Worm (Caenorhabditis elegans) whole organism, L3 larva: ENCODE results near the gene ugt-20.
A peak's percentile ranks its signal among the peaks of the same experiment; 100 is the strongest.

Source experiments
- ceh-16 ChIP-seq: sonication (generic microtip); optimal IDR thresholded peaks from 2 replicates; lab custom pipeline; 2017; ENCODE audit warnings: missing biosample characterization, missing genetic modification characterization
- ceh-82 ChIP-seq: fragments of 150-350 bp; optimal IDR thresholded peaks from 2 replicates; lab custom pipeline; 2014; ENCODE audit warnings: missing biosample characterization, missing genetic modification characterization
- ceh-9 ChIP-seq: sonication (generic microtip); optimal IDR thresholded peaks from 2 replicates; lab custom pipeline; 2018; ENCODE audit warnings: missing biosample characterization, missing genetic modification characterization
- daf-12 ChIP-seq: fragments of 150-350 bp; optimal IDR thresholded peaks from 2 replicates; lab custom pipeline; 2014; ENCODE audit warnings: missing biosample characterization, missing genetic modification reagents, missing genetic modification characterization
- egl-27 ChIP-seq: sonication (generic microtip); optimal IDR thresholded peaks from 4 replicates; lab custom pipeline; 2017; ENCODE audit warnings: missing biosample characterization, missing genetic modification reagents, missing genetic modification characterization
- elt-2 ChIP-seq: sonication (generic microtip); optimal IDR thresholded peaks from 2 replicates; lab custom pipeline; 2016; ENCODE audit warnings: missing genetic modification reagents, mild to moderate bottlenecking, missing genetic modification characterization, missing compliant biosample characterization
- elt-3 ChIP-seq, 3 experiments: fragments of 150-350 bp in 1 of 3; sonication (generic microtip) in 2 of 3; optimal IDR thresholded peaks; 2 replicates in 2 of 3; 4 replicates in 1 of 3; lab custom pipeline; 2014 to 2017; ENCODE audit warnings: missing biosample characterization in 3 of 3, missing genetic modification characterization in 3 of 3
- eor-1 ChIP-seq, 2 experiments: fragments of 150-350 bp; optimal IDR thresholded peaks; 2 replicates each; lab custom pipeline; 2014 to 2018; ENCODE audit warnings: missing biosample characterization in 2 of 2, missing genetic modification characterization in 2 of 2
- fkh-10 ChIP-seq: sonication (generic microtip); optimal IDR thresholded peaks from 2 replicates; lab custom pipeline; 2017; ENCODE audit warnings: missing biosample characterization, missing genetic modification reagents, missing genetic modification characterization
- fkh-2 ChIP-seq: fragments of 150-350 bp; optimal IDR thresholded peaks from 2 replicates; lab custom pipeline; 2014; ENCODE audit warnings: missing biosample characterization, missing genetic modification reagents, missing genetic modification characterization
- fos-1 ChIP-seq: fragments of 150-350 bp; optimal IDR thresholded peaks from 2 replicates; lab custom pipeline; 2014; ENCODE audit warnings: missing biosample characterization, missing genetic modification characterization
- hmg-11 ChIP-seq: sonication (generic microtip); optimal IDR thresholded peaks from 2 replicates; lab custom pipeline; 2016; ENCODE audit warnings: missing genetic modification characterization, missing compliant biosample characterization
- jun-1 ChIP-seq: fragments of 150-350 bp; optimal IDR thresholded peaks from 2 replicates; lab custom pipeline; 2014; ENCODE audit warnings: missing biosample characterization, missing genetic modification reagents, missing genetic modification characterization
- lin-39 ChIP-seq: fragments of 150-350 bp; optimal IDR thresholded peaks from 2 replicates; lab custom pipeline; 2018; ENCODE audit warnings: missing biosample characterization, missing genetic modification reagents, missing genetic modification characterization
- lsy-12 ChIP-seq: sonication (generic microtip); optimal IDR thresholded peaks from 2 replicates; lab custom pipeline; 2016; ENCODE audit warnings: mild to moderate bottlenecking, missing genetic modification characterization, missing compliant biosample characterization
- mdl-1 ChIP-seq: fragments of 150-350 bp; optimal IDR thresholded peaks from 2 replicates; lab custom pipeline; 2014; ENCODE audit warnings: missing biosample characterization, missing genetic modification characterization
- mml-1 ChIP-seq: fragments of 150-350 bp; sonication (generic microtip); optimal IDR thresholded peaks from 3 replicates; lab custom pipeline; 2014; ENCODE audit warnings: missing biosample characterization, missing genetic modification characterization
- nfya-1 ChIP-seq: sonication (generic microtip); optimal IDR thresholded peaks from 2 replicates; lab custom pipeline; 2017; ENCODE audit warnings: missing genetic modification characterization, mild to moderate bottlenecking, missing compliant biosample characterization, antibody characterized with exemption, moderate library complexity; ENCODE audit not compliant: insufficient read depth
- nhr-25 ChIP-seq: sonication (generic microtip); optimal IDR thresholded peaks from 2 replicates; lab custom pipeline; 2017; ENCODE audit warnings: missing biosample characterization, missing genetic modification characterization
- nhr-28 ChIP-seq: fragments of 150-350 bp; optimal IDR thresholded peaks from 2 replicates; lab custom pipeline; 2014; ENCODE audit warnings: missing biosample characterization, missing genetic modification characterization
- nhr-67 ChIP-seq: fragments of 150-350 bp; optimal IDR thresholded peaks from 2 replicates; lab custom pipeline; 2014; ENCODE audit warnings: missing biosample characterization, missing genetic modification characterization
- nhr-76 ChIP-seq: fragments of 150-350 bp; sonication (generic microtip); optimal IDR thresholded peaks from 5 replicates; lab custom pipeline; 2014; ENCODE audit warnings: missing biosample characterization, missing genetic modification characterization
- pha-4 ChIP-seq: fragments of 150-350 bp; optimal IDR thresholded peaks from 2 replicates; lab custom pipeline; 2014; ENCODE audit warnings: missing biosample characterization, missing genetic modification reagents, missing genetic modification characterization
- sea-2 ChIP-seq: fragments of 150-350 bp; sonication (generic microtip); optimal IDR thresholded peaks from 4 replicates; lab custom pipeline; 2014; ENCODE audit warnings: missing biosample characterization, missing genetic modification reagents, missing genetic modification characterization
- skn-1 ChIP-seq: fragments of 150-350 bp; optimal IDR thresholded peaks from 2 replicates; lab custom pipeline; 2014; ENCODE audit warnings: missing biosample characterization, missing genetic modification characterization
- tbx-2 ChIP-seq: sonication (generic microtip); optimal IDR thresholded peaks from 2 replicates; lab custom pipeline; 2016; ENCODE audit warnings: mild to moderate bottlenecking, missing genetic modification characterization, missing compliant biosample characterization
- unc-39 ChIP-seq: sonication (generic microtip); optimal IDR thresholded peaks from 4 replicates; lab custom pipeline; 2017; ENCODE audit warnings: missing biosample characterization, missing genetic modification characterization
- unc-62 ChIP-seq: fragments of 150-350 bp; sonication (generic microtip); optimal IDR thresholded peaks from 4 replicates; lab custom pipeline; 2014; ENCODE audit warnings: missing biosample characterization, missing genetic modification reagents, missing genetic modification characterization
- zag-1 ChIP-seq: fragments of 150-350 bp; optimal IDR thresholded peaks from 2 replicates; lab custom pipeline; 2014; ENCODE audit warnings: missing biosample characterization, missing genetic modification characterization
- ztf-4 ChIP-seq: fragments of 150-350 bp; optimal IDR thresholded peaks from 2 replicates; lab custom pipeline; 2014; ENCODE audit warnings: missing biosample characterization, missing genetic modification characterization

Gene ugt-20

ce11 chrIV:6071026-6071425, 12.4 kb downstream of the ugt-20 start:
- no peak for TF ChIP-seq eor-1 (tag; optimal IDR thresholded peaks at IDR 0.05; lab: Kevin White, UChicago)
- TF ChIP-seq nfya-1 (tag; lab: Kevin White, UChicago) = peak; percentile 90
- TF ChIP-seq, all 47 proteins: peak for 1

- TF ChIP-seq fkh-10 (GFP tag; lab: Kevin White, UChicago) = peak; percentile 40
- TF ChIP-seq zag-1 (tag; lab: Kevin White, UChicago) = no peak
- no peak for TF ChIP-seq unc-39 (tag; lab: Kevin White, UChicago)
- no peak for TF ChIP-seq ztf-4 (tag; lab: Kevin White, UChicago)
- TF ChIP-seq mdl-1 = no peak
- no peak for TF ChIP-seq ceh-82
Observed at ce11 chrIV:6065186-6065585, 18.2 kb downstream of the ugt-20 start.

- TF ChIP-seq ceh-82 = no peak
- no peak for TF ChIP-seq skn-1 (tag; lab: Kevin White, UChicago)
- TF ChIP-seq jun-1 (tag; lab: Kevin White, UChicago) = no peak
- TF ChIP-seq ceh-16 (tag; lab: Kevin White, UChicago) = no peak
- no peak for TF ChIP-seq ceh-9 (tag; lab: Kevin White, UChicago)
- TF ChIP-seq lsy-12 = no peak
- TF ChIP-seq fos-1 = no peak
- TF ChIP-seq daf-12 (tag; lab: Kevin White, UChicago) = no peak
- no peak for TF ChIP-seq tbx-2 (tag; lab: Kevin White, UChicago)
Observed at ce11 chrIV:6064657-6065056, 18.7 kb downstream of the ugt-20 start.

ce11 chrIV:6062078-6062477, 21.3 kb downstream of the ugt-20 start:
- TF ChIP-seq nhr-76 (tag; lab: Kevin White, UChicago) (no peak), nhr-67 (tag; lab: Kevin White, UChicago) (no peak), egl-27 (tag; lab: Kevin White, UChicago) (no peak), nfya-1 (tag; lab: Kevin White, UChicago) (no peak), mml-1 (tag; lab: Kevin White, UChicago) (no peak), sea-2 (no peak), elt-3 (tag; optimal IDR thresholded peaks at IDR 0.05; lab: Kevin White, UChicago) (no peak), daf-12 (tag; lab: Kevin White, UChicago) (no peak)

- TF ChIP-seq nhr-28 (tag; lab: Kevin White, UChicago) = no peak
- TF ChIP-seq fkh-10 (GFP tag; lab: Kevin White, UChicago) = peak; percentile 80
Observed at ce11 chrIV:6060912-6061311, 22.5 kb downstream of the ugt-20 start.

- no peak for TF ChIP-seq fkh-2 (tag; lab: Kevin White, UChicago)
- TF ChIP-seq ceh-82 = no peak
- TF ChIP-seq nhr-25 (tag; lab: Kevin White, UChicago) = no peak
- TF ChIP-seq unc-62 (GFP tag; lab: Kevin White, UChicago) = no peak
- TF ChIP-seq zag-1 (tag; lab: Kevin White, UChicago) = no peak
- no peak for TF ChIP-seq pha-4 (tag; lab: Kevin White, UChicago)
- TF ChIP-seq nhr-76 (tag; lab: Kevin White, UChicago) = no peak
- TF ChIP-seq, all 47 proteins: peak for 0
Observed at ce11 chrIV:6059702-6060101, 23.7 kb downstream of the ugt-20 start.

- TF ChIP-seq fkh-10 (GFP tag; lab: Kevin White, UChicago) (peak; percentile 75), ceh-16 (tag; lab: Kevin White, UChicago) (no peak)
Observed at ce11 chrIV:6054833-6055232, 28.6 kb downstream of the ugt-20 start.

ce11 chrIV:6053436-6053835, 30.0 kb downstream of the ugt-20 start:
- no peak for TF ChIP-seq skn-1 (tag; lab: Kevin White, UChicago)
- peak; percentile 74 for TF ChIP-seq hmg-11 (tag; lab: Kevin White, UChicago)
- peak; percentile 71 for TF ChIP-seq nfya-1 (tag; lab: Kevin White, UChicago)
- TF ChIP-seq elt-2 (tag; lab: Kevin White, UChicago) = peak; percentile 30
- peak; percentile 57 for TF ChIP-seq lin-39
- peak; percentile 19 for TF ChIP-seq pha-4 (tag; lab: Kevin White, UChicago)
- TF ChIP-seq eor-1 (tag; optimal IDR thresholded peaks at IDR 0.05; lab: Kevin White, UChicago) = no peak
